Fruit fly (Drosophila melanogaster) whole organism, adult: Measurements from ENCODE around the gene Tep2.

Experiments used
- CG11617 ChIP-seq: fragments of 200-800 bp; sonication (Bioruptor generic); optimal IDR thresholded peaks from 2 replicates; lab custom pipeline; 2017; ENCODE audit warnings: mild to moderate bottlenecking, missing biosample characterization, missing genetic modification reagents, missing genetic modification characterization
- CG12768 ChIP-seq: fragments of 200-800 bp; sonication (Bioruptor generic); optimal IDR thresholded peaks from 2 replicates; lab custom pipeline; 2017; ENCODE audit warnings: missing biosample characterization, missing genetic modification characterization, mild to moderate bottlenecking, moderate library complexity, missing genetic modification reagents
- CG14711 ChIP-seq: fragments of 200-800 bp; sonication (Bioruptor generic); optimal IDR thresholded peaks from 2 replicates; lab custom pipeline; 2018; ENCODE audit warnings: missing biosample characterization, mild to moderate bottlenecking, missing genetic modification characterization, moderate library complexity
- CG1620 ChIP-seq: fragments of 200-800 bp; sonication (Bioruptor generic); optimal IDR thresholded peaks from 2 replicates; lab custom pipeline; 2016; ENCODE audit warnings: missing biosample characterization, missing genetic modification characterization
- CG33017 ChIP-seq: fragments of 200-800 bp; sonication (Bioruptor generic); optimal IDR thresholded peaks from 2 replicates; lab custom pipeline; 2018; ENCODE audit warnings: missing biosample characterization, mild to moderate bottlenecking, missing genetic modification characterization, moderate library complexity
- CG5204 ChIP-seq: fragments of 200-800 bp; sonication (Bioruptor generic); optimal IDR thresholded peaks from 2 replicates; lab custom pipeline; 2016; ENCODE audit warnings: missing biosample characterization, missing genetic modification characterization
- CG7045 ChIP-seq: fragments of 200-800 bp; sonication (Bioruptor generic); optimal IDR thresholded peaks from 2 replicates; lab custom pipeline; 2017; ENCODE audit warnings: missing biosample characterization, mild to moderate bottlenecking, missing genetic modification characterization
- CG7101 ChIP-seq: fragments of 200-800 bp; sonication (Bioruptor generic); optimal IDR thresholded peaks from 2 replicates; lab custom pipeline; 2018; ENCODE audit warnings: missing biosample characterization, mild to moderate bottlenecking, missing genetic modification characterization, moderate library complexity
- Clk ChIP-seq: fragments of 200-800 bp; sonication (Bioruptor generic); optimal IDR thresholded peaks from 2 replicates; lab custom pipeline; 2017; ENCODE audit warnings: missing biosample characterization, missing genetic modification characterization
- Crg-1 ChIP-seq: fragments of 200-800 bp; sonication (Bioruptor generic); optimal IDR thresholded peaks from 2 replicates; lab custom pipeline; 2016; ENCODE audit warnings: missing biosample characterization, missing genetic modification characterization
- Hr96 ChIP-seq: fragments of 200-800 bp; sonication (Bioruptor generic); optimal IDR thresholded peaks from 2 replicates; lab custom pipeline; 2016; ENCODE audit warnings: missing biosample characterization, missing genetic modification characterization
- Mnt ChIP-seq: fragments of 200-800 bp; sonication (Bioruptor generic); optimal IDR thresholded peaks from 2 replicates; lab custom pipeline; 2016; ENCODE audit warnings: missing biosample characterization, mild to moderate bottlenecking, missing genetic modification characterization
- bab1 ChIP-seq: fragments of 200-800 bp; sonication (Bioruptor generic); optimal IDR thresholded peaks from 3 replicates; lab custom pipeline; 2019; ENCODE audit warnings: missing biosample characterization, mild to moderate bottlenecking, missing genetic modification characterization, moderate library complexity
- cic ChIP-seq: fragments of 200-800 bp; sonication (Bioruptor generic); optimal IDR thresholded peaks from 2 replicates; lab custom pipeline; 2017; ENCODE audit warnings: missing biosample characterization, mild to moderate bottlenecking, missing genetic modification characterization, moderate library complexity
- cnc ChIP-seq, 2 experiments: fragments of >200 bp; optimal IDR thresholded peaks; 2 replicates each; lab custom pipeline; 2017
- kay ChIP-seq: fragments of 200-800 bp; sonication (Bioruptor generic); peaks from one replicate; lab custom pipeline; 2016; ENCODE audit warnings: missing biosample characterization, missing genetic modification characterization, borderline replicate concordance
- ovo ChIP-seq: fragments of 200-800 bp; sonication (Bioruptor generic); optimal IDR thresholded peaks from 2 replicates; lab custom pipeline; 2016; ENCODE audit warnings: missing biosample characterization, missing genetic modification characterization
- pad ChIP-seq: fragments of 200-800 bp; sonication (Bioruptor generic); optimal IDR thresholded peaks from 3 replicates; lab custom pipeline; 2017; ENCODE audit warnings: missing biosample characterization, missing genetic modification characterization, mild to moderate bottlenecking, moderate library complexity, missing genetic modification reagents
- tj ChIP-seq: fragments of 200-800 bp; sonication (Bioruptor generic); optimal IDR thresholded peaks from 3 replicates; lab custom pipeline; 2017; ENCODE audit warnings: missing biosample characterization, mild to moderate bottlenecking, missing genetic modification characterization, moderate library complexity
- toe ChIP-seq: fragments of 200-800 bp; sonication (Bioruptor generic); optimal IDR thresholded peaks from 2 replicates; lab custom pipeline; 2016; ENCODE audit warnings: missing biosample characterization, missing genetic modification characterization

Tep2 gene

dm6 chr2L:7726268-7726997 lies 25.0 kb upstream of the Tep2 start, which contains the start of gene CG13795:
CG13795 (minus strand) TSS chr2L:7726298.
- no peak for TF ChIP-seq cic (GFP tag; lab: Kevin White, UChicago)
- no peak for TF ChIP-seq kay (GFP tag; lab: Kevin White, UChicago)
- TF ChIP-seq Crg-1 (GFP tag; lab: Kevin White, UChicago) = no peak
- peak; percentile 13 for TF ChIP-seq CG11617 (GFP tag; lab: Kevin White, UChicago)
- TF ChIP-seq cnc (optimal IDR thresholded peaks at IDR 0.05; lab: Kevin White, UChicago) = no peak
- no peak for TF ChIP-seq CG14711 (tag; lab: Kevin White, UChicago)
- no peak for TF ChIP-seq tj (GFP tag; lab: Kevin White, UChicago)
- peak; percentile 6 for TF ChIP-seq toe
- peak; percentile 54 for TF ChIP-seq CG12768 (GFP tag; lab: Kevin White, UChicago)
- peak; percentile 13 for TF ChIP-seq CG7045 (GFP tag; lab: Kevin White, UChicago)
- no peak for TF ChIP-seq bab1 (GFP tag; lab: Kevin White, UChicago)
- peak; percentile 46 for TF ChIP-seq Hr96 (GFP tag; lab: Kevin White, UChicago)
- TF ChIP-seq pad = peak; percentile 5
- no peak for TF ChIP-seq Clk (GFP tag; lab: Kevin White, UChicago)
- TF ChIP-seq ovo (GFP tag; lab: Kevin White, UChicago) = no peak
- peak; percentile 52 for TF ChIP-seq CG33017 (tag; lab: Kevin White, UChicago)
- TF ChIP-seq CG7101 = peak; percentile 51
- no peak for TF ChIP-seq CG1620 (GFP tag; lab: Kevin White, UChicago)
- TF ChIP-seq Mnt (GFP tag; lab: Kevin White, UChicago) = no peak
- TF ChIP-seq CG5204 = no peak

- TF ChIP-seq CG7101 (peak; percentile 21), CG14711 (tag; lab: Kevin White, UChicago) (no peak), cnc (optimal IDR thresholded peaks at IDR 0.05; lab: Kevin White, UChicago) (no peak), bab1 (GFP tag; lab: Kevin White, UChicago) (no peak), CG12768 (GFP tag; lab: Kevin White, UChicago) (no peak), CG7045 (GFP tag; lab: Kevin White, UChicago) (no peak), Clk (GFP tag; lab: Kevin White, UChicago) (no peak), CG5204 (no peak), ovo (GFP tag; lab: Kevin White, UChicago) (no peak), cic (GFP tag; lab: Kevin White, UChicago) (no peak), pad (no peak), tj (GFP tag; lab: Kevin White, UChicago) (no peak), Hr96 (GFP tag; lab: Kevin White, UChicago) (no peak), kay (GFP tag; lab: Kevin White, UChicago) (peak; percentile 90), CG33017 (tag; lab: Kevin White, UChicago) (peak; percentile 15), Crg-1 (GFP tag; lab: Kevin White, UChicago) (no peak), CG11617 (GFP tag; lab: Kevin White, UChicago) (no peak), CG1620 (GFP tag; lab: Kevin White, UChicago) (no peak), toe (no peak), Mnt (GFP tag; lab: Kevin White, UChicago) (no peak)
Observed at dm6 chr2L:7722723-7723122, 21.3 kb upstream of the Tep2 start, which contains the start of gene CG13794. CG13794 (minus strand) TSS chr2L:7722823.

dm6 chr2L:7722102-7722501 lies 20.7 kb upstream of the Tep2 start:
- TF ChIP-seq kay (GFP tag; lab: Kevin White, UChicago) (peak; percentile 69), CG1620 (GFP tag; lab: Kevin White, UChicago) (no peak)

- TF ChIP-seq Crg-1 (GFP tag; lab: Kevin White, UChicago) (no peak), kay (GFP tag; lab: Kevin White, UChicago) (peak; percentile 35)
Observed at dm6 chr2L:7719387-7719786, 18.0 kb upstream of the Tep2 start, which contains the start of gene CG13793. CG13793 (minus strand) TSS chr2L:7719487.

dm6 chr2L:7716545-7716944 lies 15.1 kb upstream of the Tep2 start, which contains the start of gene CG33296:
CG33296 (minus strand) TSS chr2L:7716645.
- no peak for TF ChIP-seq cnc (optimal IDR thresholded peaks at IDR 0.05; lab: Kevin White, UChicago)
- no peak for TF ChIP-seq CG1620 (GFP tag; lab: Kevin White, UChicago)
- no peak for TF ChIP-seq Crg-1 (GFP tag; lab: Kevin White, UChicago)
- no peak for TF ChIP-seq CG33017 (tag; lab: Kevin White, UChicago)
- no peak for TF ChIP-seq tj (GFP tag; lab: Kevin White, UChicago)
- TF ChIP-seq kay (GFP tag; lab: Kevin White, UChicago) = no peak
- TF ChIP-seq CG7101 = no peak
- no peak for TF ChIP-seq Hr96 (GFP tag; lab: Kevin White, UChicago)
- TF ChIP-seq Clk (GFP tag; lab: Kevin White, UChicago) = no peak
- TF ChIP-seq ovo (GFP tag; lab: Kevin White, UChicago) = no peak
- no peak for TF ChIP-seq Mnt (GFP tag; lab: Kevin White, UChicago)
- no peak for TF ChIP-seq CG11617 (GFP tag; lab: Kevin White, UChicago)

dm6 chr2L:7711034-7711685 lies 9.8 kb upstream of the Tep2 start:
- TF ChIP-seq CG11617 (GFP tag; lab: Kevin White, UChicago) = no peak
- no peak for TF ChIP-seq Mnt (GFP tag; lab: Kevin White, UChicago)
- no peak for TF ChIP-seq CG33017 (tag; lab: Kevin White, UChicago)
- TF ChIP-seq CG1620 (GFP tag; lab: Kevin White, UChicago) = no peak
- no peak for TF ChIP-seq cic (GFP tag; lab: Kevin White, UChicago)
- no peak for TF ChIP-seq CG7101
- no peak for TF ChIP-seq Crg-1 (GFP tag; lab: Kevin White, UChicago)
- TF ChIP-seq CG7045 (GFP tag; lab: Kevin White, UChicago) = no peak
- TF ChIP-seq toe = no peak
- TF ChIP-seq Hr96 (GFP tag; lab: Kevin White, UChicago) = no peak
- TF ChIP-seq ovo (GFP tag; lab: Kevin White, UChicago) = no peak
- no peak for TF ChIP-seq pad
- no peak for TF ChIP-seq Clk (GFP tag; lab: Kevin White, UChicago)
- no peak for TF ChIP-seq cnc (optimal IDR thresholded peaks at IDR 0.05; lab: Kevin White, UChicago)
- TF ChIP-seq kay (GFP tag; lab: Kevin White, UChicago) = no peak
- TF ChIP-seq CG5204 = no peak
- no peak for TF ChIP-seq CG14711 (tag; lab: Kevin White, UChicago)
- no peak for TF ChIP-seq bab1 (GFP tag; lab: Kevin White, UChicago)
- no peak for TF ChIP-seq CG12768 (GFP tag; lab: Kevin White, UChicago)
- no peak for TF ChIP-seq tj (GFP tag; lab: Kevin White, UChicago)
